Worm (Caenorhabditis elegans): ENCODE measurements around the gene F32H5.4.

F32H5.4 gene

DNA sequence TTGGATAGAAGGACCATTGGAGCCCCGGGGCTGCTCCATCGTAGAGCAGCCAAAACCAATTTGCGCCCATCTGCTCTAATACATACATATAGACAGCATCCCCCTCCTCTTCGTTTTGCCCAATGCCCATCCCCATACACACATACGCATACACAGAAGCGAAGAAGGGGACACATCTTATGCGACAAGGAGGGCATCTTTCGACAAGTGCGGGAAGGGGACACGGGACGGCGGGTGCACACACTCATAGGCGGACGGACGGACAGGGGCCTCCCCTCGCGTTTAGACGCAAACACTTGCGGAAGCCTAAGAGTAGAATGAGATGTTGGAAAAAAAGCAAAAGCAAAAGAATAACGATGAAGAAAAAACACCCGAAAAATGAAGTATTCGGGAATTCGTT, 36.1 kb downstream of the F32H5.4 start (continued):
- TF ChIP-seq odd-2 (tag; optimal IDR thresholded peaks at IDR 0.05), result no peak
- TF ChIP-seq elt-4 (tag; optimal IDR thresholded peaks at IDR 0.05), result no peak
- TF ChIP-seq nhr-232 (tag; optimal IDR thresholded peaks at IDR 0.05), result no peak
- TF ChIP-seq ets-4 (tag; optimal IDR thresholded peaks at IDR 0.05), result no peak
- TF ChIP-seq ceh-19 (GFP tag; optimal IDR thresholded peaks at IDR 0.05), result peak; percentile 60
- TF ChIP-seq elt-2 (tag; optimal IDR thresholded peaks at IDR 0.05), result peak; percentile 7
- peak; percentile 64 for TF ChIP-seq ceh-14 (tag; optimal IDR thresholded peaks at IDR 0.05)
- TF ChIP-seq tbx-2 (tag; optimal IDR thresholded peaks at IDR 0.05), result peak; percentile 64
- no peak for TF ChIP-seq hlh-13 (GFP tag; optimal IDR thresholded peaks at IDR 0.05)
- peak; percentile 13 for TF ChIP-seq eyg-1 (tag; optimal IDR thresholded peaks at IDR 0.05)
- TF ChIP-seq pha-4 (tag; optimal IDR thresholded peaks at IDR 0.05), result no peak
- no peak for TF ChIP-seq fkh-10 (GFP tag; optimal IDR thresholded peaks at IDR 0.05)
- no peak for TF ChIP-seq tbx-7 (tag; optimal IDR thresholded peaks at IDR 0.05)
- TF ChIP-seq ceh-6 (GFP tag; optimal IDR thresholded peaks at IDR 0.05), result peak; percentile 24
- TF ChIP-seq zip-5 (tag; optimal IDR thresholded peaks at IDR 0.05), result no peak
- no peak for TF ChIP-seq dve-1 (tag; optimal IDR thresholded peaks at IDR 0.05)
- TF ChIP-seq pag-3 (tag; optimal IDR thresholded peaks at IDR 0.05; ENCODE audit: borderline replicate concordance), result no peak
- peak; percentile 34 for TF ChIP-seq hlh-8 (tag; optimal IDR thresholded peaks at IDR 0.05)
- TF ChIP-seq pros-1 (tag; optimal IDR thresholded peaks at IDR 0.05), result peak; percentile 61
- TF ChIP-seq fkh-6 (tag; optimal IDR thresholded peaks at IDR 0.05), result no peak
- no peak for TF ChIP-seq Y22D7AL.16 (tag; optimal IDR thresholded peaks at IDR 0.05)
- TF ChIP-seq ceh-34 (tag; optimal IDR thresholded peaks at IDR 0.05), result peak; percentile 72
- no peak for TF ChIP-seq lim-6 (tag; optimal IDR thresholded peaks at IDR 0.05)
- peak; percentile 17 for TF ChIP-seq ahr-1 (tag; optimal IDR thresholded peaks at IDR 0.05)
- no peak for TF ChIP-seq npax-4 (tag; optimal IDR thresholded peaks at IDR 0.05)
- TF ChIP-seq madf-2 (tag; optimal IDR thresholded peaks at IDR 0.05), result peak; percentile 2
- TF ChIP-seq unc-55 (GFP tag; optimal IDR thresholded peaks at IDR 0.05), result peak; percentile 62
- TF ChIP-seq ref-2 (tag; optimal IDR thresholded peaks at IDR 0.05), result no peak
- no peak for TF ChIP-seq ceh-22 (tag; optimal IDR thresholded peaks at IDR 0.05)
- TF ChIP-seq nhr-11 (tag; optimal IDR thresholded peaks at IDR 0.05), result no peak
- no peak for TF ChIP-seq ceh-48 (tag; optimal IDR thresholded peaks at IDR 0.05)
- no peak for TF ChIP-seq mec-3 (tag; optimal IDR thresholded peaks at IDR 0.05; ENCODE audit: borderline replicate concordance)
- peak; percentile 31 for TF ChIP-seq hlh-30 (tag; optimal IDR thresholded peaks at IDR 0.05; ENCODE audit: insufficient read depth)
- no peak for TF ChIP-seq pha-2 (tag; optimal IDR thresholded peaks at IDR 0.05)
- peak; percentile 5 for TF ChIP-seq sdc-2 (tag; optimal IDR thresholded peaks at IDR 0.05)
- TF ChIP-seq ceh-24 (tag; optimal IDR thresholded peaks at IDR 0.05), result no peak
- peak; percentile 23 for TF ChIP-seq C08G9.2 (tag; optimal IDR thresholded peaks at IDR 0.05)

DNA sequence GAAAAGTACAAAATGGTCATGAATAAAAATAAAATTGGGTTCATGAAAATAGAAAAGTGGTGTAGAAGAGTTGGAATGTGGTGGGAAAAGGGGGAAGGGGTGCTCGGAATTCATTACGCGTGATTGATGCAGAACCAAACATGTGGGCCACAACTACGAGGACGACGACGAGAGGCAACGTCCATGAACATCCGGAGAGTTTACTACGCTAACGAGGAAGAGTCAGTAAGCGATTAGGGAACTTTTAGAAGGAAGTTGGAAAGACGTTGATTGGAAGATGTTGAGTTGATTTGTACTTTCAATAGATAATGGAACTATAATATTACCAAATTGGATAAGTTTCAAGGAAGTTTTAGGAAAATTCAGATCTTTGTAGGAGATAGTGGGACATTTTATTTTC, 41.3 kb downstream of the F32H5.4 start:
- TF ChIP-seq pax-1 (tag; optimal IDR thresholded peaks at IDR 0.05) (no peak), ceh-31 (tag; optimal IDR thresholded peaks at IDR 0.05) (peak; percentile 12), unc-42 (tag; optimal IDR thresholded peaks at IDR 0.05) (peak; percentile 62)

DNA sequence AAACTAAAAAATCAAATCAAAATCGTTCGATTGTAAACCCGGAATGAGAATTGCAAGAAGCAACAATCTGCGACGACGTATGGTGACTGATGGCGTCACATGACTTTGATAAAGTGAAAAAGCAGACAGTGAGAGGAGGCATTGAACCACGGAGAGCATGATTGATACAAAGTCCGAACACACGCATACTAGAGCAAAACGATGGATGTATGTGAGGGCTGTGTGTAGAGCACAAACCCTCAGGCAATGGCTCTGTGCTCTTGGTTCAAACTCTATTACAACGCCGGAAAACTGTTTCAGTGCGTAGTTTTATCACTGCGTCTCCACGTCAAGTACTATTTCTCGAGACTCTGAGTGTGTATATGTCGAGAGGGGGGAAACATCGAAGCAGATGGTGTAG, 42.2 kb downstream of the F32H5.4 start:
- no peak for TF ChIP-seq che-1 (tag; optimal IDR thresholded peaks at IDR 0.05)
- no peak for TF ChIP-seq pag-3 (tag; optimal IDR thresholded peaks at IDR 0.05; ENCODE audit: borderline replicate concordance)
- no peak for TF ChIP-seq ceh-48 (tag; optimal IDR thresholded peaks at IDR 0.05)
- no peak for TF ChIP-seq ceh-24 (tag; optimal IDR thresholded peaks at IDR 0.05)
- TF ChIP-seq fkh-6 (tag; optimal IDR thresholded peaks at IDR 0.05), result no peak
- no peak for TF ChIP-seq ceh-9 (tag; optimal IDR thresholded peaks at IDR 0.05)
- no peak for TF ChIP-seq C38D4.7 (GFP tag; optimal IDR thresholded peaks at IDR 0.05)
- TF ChIP-seq dve-1 (tag; optimal IDR thresholded peaks at IDR 0.05), result no peak
- no peak for TF ChIP-seq pha-2 (tag; optimal IDR thresholded peaks at IDR 0.05)
- no peak for TF ChIP-seq eyg-1 (tag; optimal IDR thresholded peaks at IDR 0.05)
- peak; percentile 40 for TF ChIP-seq hlh-30 (tag; optimal IDR thresholded peaks at IDR 0.05; ENCODE audit: insufficient read depth)
- TF ChIP-seq nhr-11 (tag; optimal IDR thresholded peaks at IDR 0.05), result no peak
- no peak for TF ChIP-seq ztf-16 (tag; optimal IDR thresholded peaks at IDR 0.05)
- TF ChIP-seq pha-4 (tag; optimal IDR thresholded peaks at IDR 0.05), result no peak
- no peak for TF ChIP-seq nhr-232 (tag; optimal IDR thresholded peaks at IDR 0.05)
- TF ChIP-seq ceh-18 (tag; optimal IDR thresholded peaks at IDR 0.05), result peak; percentile 34
- no peak for TF ChIP-seq rnt-1 (tag; optimal IDR thresholded peaks at IDR 0.05)
- TF ChIP-seq odd-2 (tag; optimal IDR thresholded peaks at IDR 0.05), result no peak
- TF ChIP-seq unc-55 (GFP tag; optimal IDR thresholded peaks at IDR 0.05), result peak; percentile 83
- TF ChIP-seq K02D7.2 (tag; optimal IDR thresholded peaks at IDR 0.05), result no peak

Measured in whole organism, late embryonic.